Fruit fly (Drosophila melanogaster) whole organism, pupa: ENCODE data around the gene CG6414.
"Not testable (repeated sequence)": the region's sequence is repeated elsewhere in the genome, so short reads cannot be mapped to it uniquely, and the experiment has no call there.

Experiments
- CG10348 ChIP-seq: fragments of 200-800 bp; sonication (Bioruptor generic); IDR thresholded peaks from 2 replicates; pipeline ENCODE4 v1.3.6; 2022; ENCODE audit warnings: missing biosample characterization, missing genetic modification characterization
- CG12605 ChIP-seq: fragments of 200-800 bp; sonication (Bioruptor generic); IDR thresholded peaks from 2 replicates; pipeline ENCODE4 v1.3.6; 2022; ENCODE audit warnings: missing biosample characterization, missing genetic modification characterization
- CG13204 ChIP-seq: fragments of 200-800 bp; sonication (Bioruptor generic); optimal IDR thresholded peaks from 2 replicates; lab custom pipeline; 2018; ENCODE audit warnings: missing biosample characterization, mild to moderate bottlenecking, missing genetic modification characterization, moderate library complexity
- CG14655 ChIP-seq: fragments of 200-800 bp; sonication (Bioruptor generic); optimal IDR thresholded peaks from 3 replicates; lab custom pipeline; 2017; ENCODE audit warnings: mild to moderate bottlenecking, missing biosample characterization, missing genetic modification reagents, missing genetic modification characterization
- CG15710 ChIP-seq: fragments of 200-800 bp; sonication (Bioruptor generic); optimal IDR thresholded peaks from 2 replicates; lab custom pipeline; 2018; ENCODE audit warnings: missing biosample characterization, mild to moderate bottlenecking, missing genetic modification characterization, moderate library complexity
- CG17806 ChIP-seq: fragments of 200-800 bp; sonication (Bioruptor generic); optimal IDR thresholded peaks from 2 replicates; lab custom pipeline; 2018; ENCODE audit warnings: missing biosample characterization, mild to moderate bottlenecking, missing genetic modification characterization, moderate library complexity
- CG32121 ChIP-seq: fragments of 200-800 bp; sonication (Bioruptor generic); IDR thresholded peaks from 2 replicates; pipeline ENCODE4 v1.3.6; 2022; ENCODE audit warnings: missing biosample characterization, missing genetic modification characterization
- CG34367 ChIP-seq: fragments of 200-800 bp; sonication (Bioruptor generic); optimal IDR thresholded peaks from 2 replicates; lab custom pipeline; 2018; ENCODE audit warnings: missing biosample characterization, mild to moderate bottlenecking, missing genetic modification characterization
- CG4496 ChIP-seq: fragments of 200-800 bp; sonication (Bioruptor generic); IDR thresholded peaks from 3 replicates; pipeline ENCODE4 v1.3.6; 2022; ENCODE audit warnings: missing biosample characterization, missing genetic modification characterization
- CG8159 ChIP-seq: fragments of 200-800 bp; sonication (Bioruptor generic); optimal IDR thresholded peaks from 3 replicates; lab custom pipeline; 2018; ENCODE audit warnings: missing biosample characterization, mild to moderate bottlenecking, missing genetic modification characterization, moderate library complexity
- CG8301 ChIP-seq: fragments of 200-800 bp; sonication (Bioruptor generic); optimal IDR thresholded peaks from 2 replicates; lab custom pipeline; 2018; ENCODE audit warnings: missing biosample characterization, mild to moderate bottlenecking, missing genetic modification characterization
- CG9948 ChIP-seq: fragments of 200-800 bp; sonication (Bioruptor generic); optimal IDR thresholded peaks from 2 replicates; lab custom pipeline; 2018; ENCODE audit warnings: missing biosample characterization, mild to moderate bottlenecking, missing genetic modification characterization, moderate library complexity
- D1 ChIP-seq: fragments of 200-800 bp; sonication (Bioruptor generic); optimal IDR thresholded peaks from 2 replicates; lab custom pipeline; 2018; ENCODE audit warnings: missing biosample characterization, mild to moderate bottlenecking, missing genetic modification characterization, moderate library complexity
- EcR ChIP-seq: fragments of 200-800 bp; sonication (Bioruptor generic); optimal IDR thresholded peaks from 3 replicates; lab custom pipeline; 2019; ENCODE audit warnings: missing biosample characterization, missing genetic modification characterization, mild to moderate bottlenecking, moderate library complexity, missing genetic modification reagents
- Ets98B ChIP-seq: fragments of 200-800 bp; sonication (Bioruptor generic); IDR thresholded peaks from 2 replicates; pipeline ENCODE4 v1.3.6; 2022; ENCODE audit warnings: missing biosample characterization, missing genetic modification characterization
- Pif1A ChIP-seq: fragments of 200-800 bp; sonication (Bioruptor generic); optimal IDR thresholded peaks from 3 replicates; lab custom pipeline; 2016; ENCODE audit warnings: missing biosample characterization, missing genetic modification characterization
- Pif1B ChIP-seq: fragments of 200-800 bp; sonication (Bioruptor generic); optimal IDR thresholded peaks from 3 replicates; lab custom pipeline; 2016; ENCODE audit warnings: missing biosample characterization, missing genetic modification characterization
- Snoo ChIP-seq: fragments of 200-800 bp; sonication (Bioruptor generic); optimal IDR thresholded peaks from 3 replicates; lab custom pipeline; 2017; ENCODE audit warnings: missing biosample characterization, mild to moderate bottlenecking, missing genetic modification characterization, inconsistent platforms
- fd96Ca ChIP-seq: fragments of 200-800 bp; sonication (Bioruptor generic); IDR thresholded peaks from 3 replicates; pipeline ENCODE4 v1.3.6; 2022; ENCODE audit warnings: missing biosample characterization, missing genetic modification characterization
- gl ChIP-seq: fragments of 200-800 bp; sonication (Bioruptor generic); optimal IDR thresholded peaks from 2 replicates; lab custom pipeline; 2018; ENCODE audit warnings: missing biosample characterization, mild to moderate bottlenecking, missing genetic modification characterization
- rn ChIP-seq: fragments of 200-800 bp; sonication (Bioruptor generic); IDR thresholded peaks from 2 replicates; pipeline ENCODE4 v1.3.6; 2022; ENCODE audit warnings: missing biosample characterization, missing genetic modification characterization

The CG6414 gene

DNA sequence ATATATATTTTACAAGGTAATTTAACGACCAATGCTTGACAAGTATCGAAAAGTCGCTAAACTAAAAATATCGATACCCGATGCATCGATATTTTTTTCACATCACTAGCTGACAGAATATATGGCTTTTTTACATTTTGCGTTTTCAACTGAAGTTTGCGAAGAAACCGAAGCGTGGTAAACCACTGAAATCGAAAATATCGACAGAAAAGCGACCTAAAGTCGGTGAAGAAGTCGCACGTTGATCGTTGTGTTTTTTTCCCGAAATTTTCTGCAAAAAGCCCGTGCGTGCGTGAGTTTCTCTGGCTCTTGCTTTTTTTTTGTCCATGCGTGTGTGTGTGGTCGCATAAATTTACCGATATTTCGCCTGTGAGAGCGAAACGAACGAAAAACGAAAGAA, 22.3 kb downstream of the CG6414 start, which contains the start of gene Vap33:
TSS of gene Vap33 (plus strand) at position 87 of the 400 bp plus-strand sequence.
- TF ChIP-seq CG34367 (peak; percentile 34), CG10348 (no peak), CG4496 (GFP tag; lab: Robert Waterston, UW) (0 out of 3 replicates have a peak, but pooled peaks have one; percentile 9), CG15710 (peak; percentile 5), Pif1A (GFP tag; lab: Kevin White, UChicago) (peak; percentile 25), EcR (GFP tag; lab: Kevin White, UChicago) (no peak), CG8159 (peak; percentile 39)

DNA sequence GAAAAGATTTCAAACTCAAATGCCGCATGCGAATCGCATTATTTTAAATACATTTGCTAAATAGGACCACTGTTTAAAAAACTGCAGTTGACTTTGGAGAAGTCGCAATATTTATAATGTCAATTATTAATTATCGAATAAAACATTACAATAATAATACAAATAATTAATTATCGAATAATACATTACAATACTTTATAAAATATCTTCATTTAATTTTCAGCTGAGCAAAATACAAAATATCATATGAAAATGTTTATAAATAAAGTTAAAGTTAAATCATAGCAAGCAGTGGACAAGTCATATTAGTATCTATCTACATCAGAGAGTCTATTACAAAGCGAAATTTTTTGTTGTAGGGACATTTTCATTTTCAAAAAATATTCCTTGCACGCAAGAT, 26.4 kb downstream of the CG6414 start, which contains the start of gene Gem4c:
TSS of gene Gem4c (plus strand) at position 301 of the 400 bp plus-strand sequence.
- TF ChIP-seq CG15710; CG10348; D1 (tag; lab: Kevin White, UChicago): not testable (repeated sequence)

dm6 chrX:3940547-3940946, 30.6 kb downstream of the CG6414 start, which contains the start of gene Gem4b:
Gene Gem4b, plus strand, starts transcription at chrX:3940847.
- not testable (repeated sequence) for TF ChIP-seq CG12605; CG17806 (tag; lab: Kevin White, UChicago); CG10348
- TF ChIP-seq, all 21 proteins: peak for 0; not testable (repeated sequence) for 21

dm6 chrX:3936174-3936573, 35.0 kb downstream of the CG6414 start, which contains the start of the genes CG2938 and Glos:
Gene CG2938, minus strand, starts transcription at chrX:3936469.
Gene Glos, plus strand, starts transcription at chrX:3936517.
- TF ChIP-seq CG32121 (GFP tag; lab: Robert Waterston, UW) (0 out of 2 replicates have a peak, but pooled peaks have one; percentile 4), CG15710 (no peak)

DNA sequence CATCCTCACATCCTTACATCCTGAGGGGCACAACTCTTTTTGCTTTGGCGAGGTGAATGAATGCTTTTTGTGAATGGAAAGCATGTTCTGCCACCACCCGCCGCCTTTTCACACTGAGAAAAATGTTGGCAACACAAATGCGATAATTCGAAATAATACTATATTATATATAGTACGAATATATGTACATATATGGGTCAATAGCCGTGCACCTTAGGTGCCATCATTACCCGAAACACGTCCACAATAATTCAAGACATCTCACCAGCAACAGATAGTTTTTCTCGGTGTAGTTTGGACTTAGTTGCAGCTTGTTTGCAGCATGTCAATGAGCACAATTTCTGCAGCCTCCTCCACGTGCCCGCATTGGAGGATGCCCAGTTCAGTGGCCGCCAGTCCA, 39.5 kb downstream of the CG6414 start:
- TF ChIP-seq rn (peak; percentile 36; the same call in 1 of the 2 replicates), CG17806 (tag; lab: Kevin White, UChicago) (peak; percentile 49), fd96Ca (peak; percentile 75), CG34367 (peak; percentile 46), CG14655 (GFP tag; lab: Kevin White, UChicago) (peak; percentile 75), CG8159 (peak; percentile 65), Pif1A (GFP tag; lab: Kevin White, UChicago) (peak; percentile 50), Pif1B (GFP tag; lab: Kevin White, UChicago) (peak; percentile 36), CG8301 (tag; lab: Kevin White, UChicago) (peak; percentile 68), CG10348 (no peak), CG12605 (0 out of 2 replicates have a peak, but pooled peaks have one; percentile 31), Ets98B (GFP tag; lab: Robert Waterston, UW) (peak; percentile 74), CG4496 (GFP tag; lab: Robert Waterston, UW) (peak; percentile 84), CG32121 (GFP tag; lab: Robert Waterston, UW) (peak; percentile 79), CG9948 (tag; lab: Kevin White, UChicago) (peak; percentile 58), CG15710 (peak; percentile 48), D1 (tag; lab: Kevin White, UChicago) (no peak), CG13204 (GFP tag; lab: Kevin White, UChicago) (no peak), Snoo (tag; lab: Kevin White, UChicago) (peak; percentile 29), EcR (GFP tag; lab: Kevin White, UChicago) (peak; percentile 10), gl (tag; lab: Kevin White, UChicago) (no peak)

dm6 chrX:3930528-3931251, 40.5 kb downstream of the CG6414 start, which contains the start of gene CG42541:
Gene CG42541, minus strand, starts transcription at chrX:3930578.
- no peak for TF ChIP-seq D1 (tag; lab: Kevin White, UChicago)
- TF ChIP-seq CG4496 (GFP tag; lab: Robert Waterston, UW): peak; percentile 70
- TF ChIP-seq Pif1A (GFP tag; lab: Kevin White, UChicago): no peak
- TF ChIP-seq CG12605: peak; percentile 63; the same call in 1 of the 2 replicates

DNA sequence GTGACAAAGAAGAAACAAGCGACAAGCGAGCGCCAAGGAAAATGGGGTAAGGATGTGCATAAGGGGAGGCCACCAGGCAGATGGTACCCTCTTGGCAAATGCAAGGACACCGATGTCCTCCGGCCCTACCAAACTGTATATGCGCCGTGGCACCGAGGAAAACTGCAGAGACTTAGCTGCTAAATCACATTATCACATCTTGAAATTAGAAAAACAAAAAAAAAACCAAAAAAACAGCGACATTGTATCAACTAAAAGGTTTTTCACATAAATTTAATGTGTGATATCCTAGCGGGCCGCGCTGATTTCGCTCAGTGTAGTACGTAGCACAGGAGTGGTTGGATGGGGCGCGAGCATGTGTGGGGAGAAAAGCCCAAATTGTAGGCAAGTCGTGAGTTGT, 42.6 kb downstream of the CG6414 start:
- TF ChIP-seq CG8159: peak; percentile 21
- TF ChIP-seq CG32121 (GFP tag; lab: Robert Waterston, UW): no peak
- TF ChIP-seq Ets98B (GFP tag; lab: Robert Waterston, UW): no peak
- no peak for TF ChIP-seq D1 (tag; lab: Kevin White, UChicago)
- TF ChIP-seq CG9948 (tag; lab: Kevin White, UChicago): no peak
- TF ChIP-seq CG10348: no peak
- no peak for TF ChIP-seq CG14655 (GFP tag; lab: Kevin White, UChicago)
- no peak for TF ChIP-seq gl (tag; lab: Kevin White, UChicago)
- TF ChIP-seq CG15710: peak; percentile 5
- no peak for TF ChIP-seq Pif1A (GFP tag; lab: Kevin White, UChicago)
- TF ChIP-seq CG8301 (tag; lab: Kevin White, UChicago): no peak
- TF ChIP-seq CG13204 (GFP tag; lab: Kevin White, UChicago): no peak
- TF ChIP-seq EcR (GFP tag; lab: Kevin White, UChicago): no peak
- no peak for TF ChIP-seq fd96Ca
- no peak for TF ChIP-seq Pif1B (GFP tag; lab: Kevin White, UChicago)
- peak; percentile 33; the same call in 1 of the 3 replicates for TF ChIP-seq CG4496 (GFP tag; lab: Robert Waterston, UW)
- TF ChIP-seq, all 21 proteins: peak for 3
